Worm (Caenorhabditis elegans): ENCODE results near the gene srbc-10.
"Not testable (repeated sequence)": the region's sequence is repeated elsewhere in the genome, so short reads cannot be mapped to it uniquely, and the experiment has no call there.

ce11 chrV:7511465-7511864 lies 18.6 kb upstream of the srbc-10 start, which contains the start of gene nhr-171:
- TF ChIP-seq nhr-77, elt-3, nhr-6, fos-1, mdl-1, zag-1 (tag; optimal IDR thresholded peaks at IDR 0.05): not testable (repeated sequence)
